Worm (Caenorhabditis elegans) whole organism, L3 larva: ENCODE results near the gene bec-1.
A peak's percentile ranks its signal among the peaks of the same experiment; 100 is the strongest.

Experiments
- R02D3.7 ChIP-seq: fragments of 150-350 bp; optimal IDR thresholded peaks from 2 replicates; lab custom pipeline; 2014; ENCODE audit warnings: missing biosample characterization, missing genetic modification characterization
- ZK546.5 ChIP-seq: sonication (generic microtip); optimal IDR thresholded peaks from 2 replicates; lab custom pipeline; 2017; ENCODE audit warnings: missing biosample characterization, missing genetic modification characterization
- ama-1 ChIP-seq: fragments of 150-350 bp; optimal IDR thresholded peaks from 2 replicates; lab custom pipeline; 2018
- ceh-28 ChIP-seq: fragments of 150-350 bp; optimal IDR thresholded peaks from 2 replicates; lab custom pipeline; 2014; ENCODE audit warnings: missing biosample characterization, missing genetic modification reagents, missing genetic modification characterization
- ceh-82 ChIP-seq: fragments of 150-350 bp; optimal IDR thresholded peaks from 2 replicates; lab custom pipeline; 2014; ENCODE audit warnings: missing biosample characterization, missing genetic modification characterization
- ceh-9 ChIP-seq: sonication (generic microtip); optimal IDR thresholded peaks from 2 replicates; lab custom pipeline; 2018; ENCODE audit warnings: missing biosample characterization, missing genetic modification characterization
- daf-12 ChIP-seq: fragments of 150-350 bp; optimal IDR thresholded peaks from 2 replicates; lab custom pipeline; 2014; ENCODE audit warnings: missing biosample characterization, missing genetic modification reagents, missing genetic modification characterization
- egl-5 ChIP-seq: fragments of 150-350 bp; optimal IDR thresholded peaks from 2 replicates; lab custom pipeline; 2017; ENCODE audit warnings: missing biosample characterization, missing genetic modification reagents, missing genetic modification characterization, inconsistent platforms
- elt-1 ChIP-seq: fragments of 150-350 bp; optimal IDR thresholded peaks from 2 replicates; lab custom pipeline; 2014; ENCODE audit warnings: missing biosample characterization, missing genetic modification characterization
- elt-2 ChIP-seq: sonication (generic microtip); optimal IDR thresholded peaks from 2 replicates; lab custom pipeline; 2016; ENCODE audit warnings: missing genetic modification reagents, mild to moderate bottlenecking, missing genetic modification characterization, missing compliant biosample characterization
- elt-3 ChIP-seq, 3 experiments: fragments of 150-350 bp in 1 of 3; sonication (generic microtip) in 2 of 3; optimal IDR thresholded peaks; 2 replicates in 2 of 3; 4 replicates in 1 of 3; lab custom pipeline; 2014 to 2017; ENCODE audit warnings: missing biosample characterization in 3 of 3, missing genetic modification characterization in 3 of 3
- fkh-10 ChIP-seq: sonication (generic microtip); optimal IDR thresholded peaks from 2 replicates; lab custom pipeline; 2017; ENCODE audit warnings: missing biosample characterization, missing genetic modification reagents, missing genetic modification characterization
- hmg-11 ChIP-seq: sonication (generic microtip); optimal IDR thresholded peaks from 2 replicates; lab custom pipeline; 2016; ENCODE audit warnings: missing genetic modification characterization, missing compliant biosample characterization
- jun-1 ChIP-seq: fragments of 150-350 bp; optimal IDR thresholded peaks from 2 replicates; lab custom pipeline; 2014; ENCODE audit warnings: missing biosample characterization, missing genetic modification reagents, missing genetic modification characterization
- lsy-12 ChIP-seq: sonication (generic microtip); optimal IDR thresholded peaks from 2 replicates; lab custom pipeline; 2016; ENCODE audit warnings: mild to moderate bottlenecking, missing genetic modification characterization, missing compliant biosample characterization
- mml-1 ChIP-seq: fragments of 150-350 bp; sonication (generic microtip); optimal IDR thresholded peaks from 3 replicates; lab custom pipeline; 2014; ENCODE audit warnings: missing biosample characterization, missing genetic modification characterization
- nhr-23 ChIP-seq: fragments of 150-350 bp; optimal IDR thresholded peaks from 2 replicates; lab custom pipeline; 2014; ENCODE audit warnings: missing biosample characterization, missing genetic modification reagents, missing genetic modification characterization
- nhr-237 ChIP-seq: fragments of 150-350 bp; optimal IDR thresholded peaks from 2 replicates; lab custom pipeline; 2014; ENCODE audit warnings: missing biosample characterization, missing genetic modification characterization
- nhr-25 ChIP-seq: sonication (generic microtip); optimal IDR thresholded peaks from 2 replicates; lab custom pipeline; 2017; ENCODE audit warnings: missing biosample characterization, missing genetic modification characterization
- nhr-43 ChIP-seq: sonication (generic microtip); optimal IDR thresholded peaks from 2 replicates; lab custom pipeline; 2016; ENCODE audit warnings: mild to moderate bottlenecking, missing genetic modification characterization, missing compliant biosample characterization; ENCODE audit not compliant: poor library complexity, severe bottlenecking
- nhr-67 ChIP-seq: fragments of 150-350 bp; optimal IDR thresholded peaks from 2 replicates; lab custom pipeline; 2014; ENCODE audit warnings: missing biosample characterization, missing genetic modification characterization
- nhr-76 ChIP-seq: fragments of 150-350 bp; sonication (generic microtip); optimal IDR thresholded peaks from 5 replicates; lab custom pipeline; 2014; ENCODE audit warnings: missing biosample characterization, missing genetic modification characterization
- nhr-77 ChIP-seq: fragments of 150-350 bp; optimal IDR thresholded peaks from 2 replicates; lab custom pipeline; 2014; ENCODE audit warnings: missing biosample characterization, missing genetic modification characterization
- pha-4 ChIP-seq: fragments of 150-350 bp; optimal IDR thresholded peaks from 2 replicates; lab custom pipeline; 2014; ENCODE audit warnings: missing biosample characterization, missing genetic modification reagents, missing genetic modification characterization
- pqm-1 ChIP-seq: fragments of 150-350 bp; optimal IDR thresholded peaks from 2 replicates; lab custom pipeline; 2017; ENCODE audit warnings: missing biosample characterization, missing genetic modification characterization, inconsistent platforms
- sea-2 ChIP-seq: fragments of 150-350 bp; sonication (generic microtip); optimal IDR thresholded peaks from 4 replicates; lab custom pipeline; 2014; ENCODE audit warnings: missing biosample characterization, missing genetic modification reagents, missing genetic modification characterization
- tbx-2 ChIP-seq: sonication (generic microtip); optimal IDR thresholded peaks from 2 replicates; lab custom pipeline; 2016; ENCODE audit warnings: mild to moderate bottlenecking, missing genetic modification characterization, missing compliant biosample characterization
- unc-39 ChIP-seq: sonication (generic microtip); optimal IDR thresholded peaks from 4 replicates; lab custom pipeline; 2017; ENCODE audit warnings: missing biosample characterization, missing genetic modification characterization
- zag-1 ChIP-seq: fragments of 150-350 bp; optimal IDR thresholded peaks from 2 replicates; lab custom pipeline; 2014; ENCODE audit warnings: missing biosample characterization, missing genetic modification characterization
- ztf-11 ChIP-seq: fragments of 150-350 bp; optimal IDR thresholded peaks from 2 replicates; lab custom pipeline; 2014; ENCODE audit warnings: missing biosample characterization, missing genetic modification characterization

bec-1 gene

DNA sequence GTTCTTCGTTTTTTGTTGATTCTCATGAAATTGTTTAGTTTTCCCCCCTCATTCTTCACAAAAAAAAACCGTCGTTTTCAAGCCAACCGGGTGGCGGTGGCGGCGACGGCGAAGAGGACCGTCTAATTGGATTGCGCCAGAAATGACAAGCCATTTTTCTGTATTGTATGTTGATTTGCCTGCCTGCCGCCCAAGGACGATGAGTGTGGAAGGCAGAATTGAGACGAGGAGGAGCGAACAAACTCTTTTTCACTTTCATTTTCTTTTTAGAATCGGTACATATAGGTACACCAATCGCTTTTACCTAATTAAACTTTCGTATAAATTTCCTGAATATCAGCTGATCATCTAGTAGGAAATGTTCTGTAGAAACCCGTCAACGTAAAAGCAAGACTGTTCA is 37.4 kb upstream of the bec-1 start:
- TF ChIP-seq nhr-25 (tag; lab: Kevin White, UChicago) (peak; percentile 50), mml-1 (no peak), nhr-23 (tag; lab: Kevin White, UChicago) (no peak)

DNA sequence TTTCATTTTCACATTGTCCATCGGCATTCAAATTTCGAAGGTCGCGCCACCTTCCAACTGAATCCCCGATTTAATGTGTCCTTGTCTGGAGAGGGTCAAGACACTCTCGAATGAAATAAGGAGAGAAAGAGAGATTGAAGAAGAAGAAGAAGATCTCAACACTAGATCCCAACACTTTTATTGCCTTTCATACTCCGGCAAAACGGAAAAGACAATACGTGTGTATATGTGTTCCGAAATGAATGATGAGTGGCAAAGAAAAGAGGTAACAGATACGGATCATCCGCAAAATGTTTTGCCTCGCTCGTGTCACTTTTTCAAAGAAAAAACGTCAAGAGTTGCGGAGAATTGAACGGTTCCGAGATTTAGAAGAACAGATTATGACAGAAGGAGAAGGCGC is 36.1 kb upstream of the bec-1 start:
- TF ChIP-seq nhr-77 (tag; lab: Kevin White, UChicago) (no peak), nhr-25 (tag; lab: Kevin White, UChicago) (peak; percentile 64), lsy-12 (tag; lab: Kevin White, UChicago) (no peak), zag-1 (tag; lab: Kevin White, UChicago) (no peak), pqm-1 (tag; lab: Kevin White, UChicago) (no peak)

DNA sequence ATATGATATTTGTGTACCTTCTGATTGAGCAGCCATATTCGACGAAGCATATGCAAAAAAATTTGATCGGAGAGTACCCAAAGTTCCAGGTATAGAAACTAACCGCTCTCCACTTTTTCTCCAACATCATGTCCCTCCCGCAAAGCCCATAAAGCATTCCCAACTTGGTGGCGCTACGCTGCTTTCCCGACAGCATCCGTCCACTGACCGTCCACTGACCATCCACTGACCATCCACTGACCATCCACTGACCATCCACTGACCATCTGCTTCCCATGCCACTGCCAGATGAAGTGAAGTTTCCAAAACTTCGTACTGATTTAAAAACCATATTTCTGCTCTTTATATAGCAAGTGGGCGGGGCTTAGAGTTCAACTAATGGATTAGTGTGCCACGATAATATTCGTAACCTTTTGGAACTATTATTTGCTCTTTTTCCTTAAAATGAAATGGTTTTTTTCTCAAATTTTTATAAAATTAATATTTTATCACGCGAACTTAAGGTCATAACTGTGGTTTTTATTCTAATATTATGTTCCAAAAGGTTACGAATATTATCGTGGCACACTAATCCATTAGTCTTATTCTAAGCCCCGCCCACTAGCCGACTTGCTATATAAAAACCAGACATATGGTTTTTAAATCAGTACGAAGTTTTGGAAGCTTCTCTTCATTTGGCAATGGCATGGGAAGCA is 26.3 kb upstream of the bec-1 start, which contains the start of gene C55C3.8:
Gene C55C3.8, plus strand, starts transcription at position 645 of the 695 bp plus-strand sequence.
- no peak for TF ChIP-seq egl-5 (tag; lab: Kevin White, UChicago)
- TF ChIP-seq nhr-25 (tag; lab: Kevin White, UChicago), result no peak
- TF ChIP-seq unc-39 (tag; lab: Kevin White, UChicago), result no peak
- TF ChIP-seq nhr-23 (tag; lab: Kevin White, UChicago), result no peak
- no peak for TF ChIP-seq tbx-2 (tag; lab: Kevin White, UChicago)
- TF ChIP-seq jun-1 (tag; lab: Kevin White, UChicago), result no peak
- TF ChIP-seq fkh-10 (GFP tag; lab: Kevin White, UChicago), result no peak
- no peak for TF ChIP-seq nhr-76 (tag; lab: Kevin White, UChicago)
- TF ChIP-seq ceh-82 (tag; lab: Kevin White, UChicago), result no peak
- TF ChIP-seq pha-4 (tag; lab: Kevin White, UChicago), result no peak

ce11 chrIV:5685014-5685413 is 20.8 kb upstream of the bec-1 start, which contains the start of gene C55C3.3:
TSS of gene C55C3.3 (plus strand) at chrIV:5685287.
- TF ChIP-seq nhr-67 (tag; lab: Kevin White, UChicago), result no peak
- TF ChIP-seq ceh-28 (tag; lab: Kevin White, UChicago), result peak; percentile 97

DNA sequence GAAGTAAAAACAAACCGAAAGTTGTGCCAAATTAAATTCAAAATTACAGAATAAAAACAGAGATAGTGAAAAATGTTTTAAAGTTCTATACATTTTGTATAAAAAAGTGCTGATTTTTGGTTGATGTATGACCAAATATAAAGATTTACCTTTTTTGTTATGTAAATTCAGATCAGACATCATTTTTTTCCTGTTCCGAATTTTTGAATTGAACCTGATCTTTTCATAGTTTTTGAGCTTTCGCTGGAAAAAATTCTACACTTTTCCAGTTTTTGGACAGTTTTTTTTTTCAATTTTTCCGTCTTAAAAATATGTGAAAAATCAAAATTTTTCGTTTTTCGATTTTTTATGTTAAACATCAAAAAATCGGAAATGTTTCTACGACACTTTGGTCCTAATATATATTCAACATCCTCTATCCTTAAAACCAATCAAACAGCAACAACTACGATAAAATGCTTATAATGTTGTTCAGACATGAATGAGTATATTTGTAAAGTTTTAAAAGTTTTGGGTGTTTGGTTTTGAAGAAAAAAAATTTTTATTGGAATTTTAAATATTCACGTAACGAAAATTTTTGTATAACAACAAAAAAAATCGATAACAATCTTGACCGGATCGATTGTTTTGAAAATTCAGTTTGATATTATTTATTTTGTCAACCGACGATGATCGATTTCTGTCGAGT is 18.5 kb upstream of the bec-1 start, which contains the start of the genes C55C3.7 and C55C3.6:
Gene C55C3.7, minus strand, starts transcription at position 101 of the 688 bp plus-strand sequence.
Gene C55C3.6, plus strand, starts transcription at position 638 of the 688 bp plus-strand sequence.
- no peak for TF ChIP-seq R02D3.7
- TF ChIP-seq ceh-9 (tag; lab: Kevin White, UChicago), result no peak
- no peak for TF ChIP-seq elt-2
- no peak for TF ChIP-seq fkh-10 (GFP tag; lab: Kevin White, UChicago)
- TF ChIP-seq ZK546.5, result no peak
- TF ChIP-seq ama-1 (lab: Kevin White, UChicago), result no peak
- TF ChIP-seq egl-5 (tag; lab: Kevin White, UChicago), result no peak
- TF ChIP-seq nhr-76 (tag; lab: Kevin White, UChicago), result no peak
- TF ChIP-seq elt-1 (tag; lab: Kevin White, UChicago), result no peak
- no peak for TF ChIP-seq hmg-11 (tag; lab: Kevin White, UChicago)
- TF ChIP-seq sea-2, result no peak
- TF ChIP-seq daf-12 (tag; lab: Kevin White, UChicago), result no peak
- TF ChIP-seq pqm-1 (tag; lab: Kevin White, UChicago), result no peak
- TF ChIP-seq mml-1, result no peak

DNA sequence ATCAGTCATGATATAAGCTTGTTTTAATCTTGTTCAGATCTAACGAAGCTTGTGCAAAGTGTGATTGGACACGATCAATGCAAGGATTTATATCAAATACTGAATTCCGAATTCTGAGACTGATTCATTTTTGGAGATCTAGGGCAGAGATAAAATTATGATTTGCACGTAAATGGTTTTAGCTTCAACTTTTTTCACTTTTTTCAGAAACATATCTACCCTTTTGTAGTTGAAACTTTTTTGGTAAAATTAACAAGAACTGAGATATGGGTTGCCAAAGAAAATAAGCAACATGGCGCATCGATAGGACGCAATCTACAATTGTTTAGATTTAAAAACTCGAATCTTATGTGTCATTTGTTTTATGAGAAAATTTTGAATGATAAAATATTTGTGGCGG is 13.8 kb upstream of the bec-1 start, which contains the start of gene C55C3.4:
Gene C55C3.4, minus strand, starts transcription at position 101 of the 400 bp plus-strand sequence.
- TF ChIP-seq elt-3 (tag; optimal IDR thresholded peaks at IDR 0.05; lab: Kevin White, UChicago), result no peak
- no peak for TF ChIP-seq elt-2
- TF ChIP-seq ztf-11 (tag; lab: Kevin White, UChicago), result no peak
- no peak for TF ChIP-seq nhr-43 (tag; lab: Kevin White, UChicago)
- no peak for TF ChIP-seq nhr-237 (tag; lab: Kevin White, UChicago)
- TF ChIP-seq nhr-23 (tag; lab: Kevin White, UChicago), result no peak
